Fruit fly (Drosophila melanogaster) whole organism, wandering third instar larva: Measurements from ENCODE around the gene Tsp33B.

Source experiments
- Abd-B ChIP-seq: fragments of >200 bp; optimal IDR thresholded peaks from 2 replicates; lab custom pipeline; 2017; ENCODE audit warnings: missing biosample characterization, missing genetic modification characterization
- CG32264 ChIP-seq: fragments of 200-800 bp; sonication (Bioruptor generic); optimal IDR thresholded peaks from 2 replicates; lab custom pipeline; 2016; ENCODE audit warnings: missing biosample characterization, missing genetic modification characterization
- CrebA ChIP-seq: fragments of 200-800 bp; sonication (Bioruptor generic); optimal IDR thresholded peaks from 2 replicates; lab custom pipeline; 2016; ENCODE audit warnings: missing biosample characterization, mild to moderate bottlenecking, missing genetic modification characterization, borderline replicate concordance
- Dfd ChIP-seq: fragments of >200 bp; optimal IDR thresholded peaks from 2 replicates; lab custom pipeline; 2017; ENCODE audit warnings: missing biosample characterization, missing genetic modification characterization
- Dif ChIP-seq: fragments of 200-275, 200-300 bp; sonication (Bioruptor generic); optimal IDR thresholded peaks from 2 replicates; lab custom pipeline; 2018; ENCODE audit warnings: missing biosample characterization, missing genetic modification characterization; ENCODE audit not compliant: partially characterized antibody
- GATAd ChIP-seq: sonication (Bioruptor generic); optimal IDR thresholded peaks from 2 replicates; lab custom pipeline; 2016; ENCODE audit warnings: missing biosample characterization, missing genetic modification characterization
- HLH106 ChIP-seq: fragments of 200-800 bp; optimal IDR thresholded peaks from 3 replicates; lab custom pipeline; 2019; ENCODE audit warnings: missing biosample characterization, mild to moderate bottlenecking, missing genetic modification characterization, moderate library complexity
- Hnf4 ChIP-seq: fragments of 200-800 bp; sonication (Bioruptor generic); optimal IDR thresholded peaks from 2 replicates; lab custom pipeline; 2016; ENCODE audit warnings: missing biosample characterization, mild to moderate bottlenecking, missing genetic modification characterization
- Hr78 ChIP-seq: fragments of >200 bp; optimal IDR thresholded peaks from 2 replicates; lab custom pipeline; 2017; ENCODE audit warnings: missing biosample characterization, missing genetic modification characterization
- Hr83 ChIP-seq: fragments of 200-300 bp; sonication (Bioruptor generic); optimal IDR thresholded peaks from 2 replicates; lab custom pipeline; 2016; ENCODE audit warnings: missing biosample characterization, mild to moderate bottlenecking, missing genetic modification characterization, moderate library complexity; ENCODE audit not compliant: poor library complexity, severe bottlenecking
- Myc ChIP-seq: fragments of >200 bp; optimal IDR thresholded peaks from 2 replicates; lab custom pipeline; 2017
- N ChIP-seq: fragments of >200 bp; optimal IDR thresholded peaks from 2 replicates; lab custom pipeline; 2018; ENCODE audit warnings: missing biosample characterization, missing external identifiers, missing genetic modification characterization
- OdsH ChIP-seq: fragments of 200-800 bp; sonication (Bioruptor generic); optimal IDR thresholded peaks from 2 replicates; lab custom pipeline; 2016; ENCODE audit warnings: missing biosample characterization, mild to moderate bottlenecking, missing genetic modification characterization
- Rel ChIP-seq, 2 experiments: fragments of 200-800 bp; sonication (Bioruptor generic) in 1 of 2; optimal IDR thresholded peaks; 2 replicates in 1 of 2; 3 replicates in 1 of 2; lab custom pipeline; 2016 to 2019; ENCODE audit warnings: mild to moderate bottlenecking in 2 of 2, missing biosample characterization in 2 of 2, missing genetic modification characterization in 2 of 2, moderate library complexity in 1 of 2
- Sp1 ChIP-seq: fragments of 200-800 bp; sonication (Bioruptor generic); optimal IDR thresholded peaks from 3 replicates; lab custom pipeline; 2019; ENCODE audit warnings: missing biosample characterization, mild to moderate bottlenecking, missing genetic modification characterization, moderate library complexity
- Vsx2 ChIP-seq: fragments of 200-300, 225-300 bp; sonication (Bioruptor generic); optimal IDR thresholded peaks from 2 replicates; lab custom pipeline; 2018; ENCODE audit warnings: missing biosample characterization, missing genetic modification characterization; ENCODE audit not compliant: partially characterized antibody
- brk ChIP-seq: fragments of 200-800 bp; sonication (Bioruptor generic); optimal IDR thresholded peaks from 2 replicates; lab custom pipeline; 2016; ENCODE audit warnings: missing biosample characterization, mild to moderate bottlenecking, missing genetic modification characterization
- dmrt93B ChIP-seq: fragments of 200-800 bp; sonication (Bioruptor generic); optimal IDR thresholded peaks from 2 replicates; lab custom pipeline; 2018; ENCODE audit warnings: missing biosample characterization, mild to moderate bottlenecking, missing genetic modification characterization
- foxo ChIP-seq, 2 experiments: fragments of 200-800 bp; sonication (Bioruptor generic); optimal IDR thresholded peaks; 2 replicates in 1 of 2; 3 replicates in 1 of 2; lab custom pipeline; 2016 to 2017; ENCODE audit warnings: missing biosample characterization in 2 of 2, missing genetic modification characterization in 2 of 2
- fru ChIP-seq: fragments of 200-800 bp; sonication (Bioruptor generic); optimal IDR thresholded peaks from 3 replicates; lab custom pipeline; 2016; ENCODE audit warnings: missing biosample characterization, mild to moderate bottlenecking, missing genetic modification characterization
- h ChIP-seq: fragments of 200-800 bp; sonication (Bioruptor generic); optimal IDR thresholded peaks from 3 replicates; lab custom pipeline; 2016; ENCODE audit warnings: missing biosample characterization, mild to moderate bottlenecking, missing genetic modification characterization
- pan ChIP-seq: fragments of >200 bp; optimal IDR thresholded peaks from 2 replicates; lab custom pipeline; 2017
- psq ChIP-seq: fragments of 200-800 bp; sonication (Bioruptor generic); optimal IDR thresholded peaks from 3 replicates; lab custom pipeline; 2017; ENCODE audit warnings: missing biosample characterization, mild to moderate bottlenecking, missing genetic modification characterization, moderate library complexity
- rgr ChIP-seq: fragments of 200-800 bp; sonication (Bioruptor generic); optimal IDR thresholded peaks from 3 replicates; lab custom pipeline; 2016; ENCODE audit warnings: missing biosample characterization, mild to moderate bottlenecking, missing genetic modification characterization
- sage ChIP-seq: fragments of 200-800 bp; sonication (Bioruptor generic); optimal IDR thresholded peaks from 2 replicates; lab custom pipeline; 2016; ENCODE audit warnings: missing biosample characterization, mild to moderate bottlenecking, missing genetic modification characterization
- tai ChIP-seq: sonication (Bioruptor generic); optimal IDR thresholded peaks from 2 replicates; lab custom pipeline; 2016; ENCODE audit warnings: missing biosample characterization, missing genetic modification characterization
- usp ChIP-seq: fragments of >200 bp; optimal IDR thresholded peaks from 2 replicates; lab custom pipeline; 2017; ENCODE audit warnings: missing biosample characterization, missing genetic modification characterization
- woc ChIP-seq: sonication (Bioruptor generic); optimal IDR thresholded peaks from 2 replicates; lab custom pipeline; 2016; ENCODE audit warnings: missing biosample characterization, mild to moderate bottlenecking, missing genetic modification characterization

Gene Tsp33B

DNA sequence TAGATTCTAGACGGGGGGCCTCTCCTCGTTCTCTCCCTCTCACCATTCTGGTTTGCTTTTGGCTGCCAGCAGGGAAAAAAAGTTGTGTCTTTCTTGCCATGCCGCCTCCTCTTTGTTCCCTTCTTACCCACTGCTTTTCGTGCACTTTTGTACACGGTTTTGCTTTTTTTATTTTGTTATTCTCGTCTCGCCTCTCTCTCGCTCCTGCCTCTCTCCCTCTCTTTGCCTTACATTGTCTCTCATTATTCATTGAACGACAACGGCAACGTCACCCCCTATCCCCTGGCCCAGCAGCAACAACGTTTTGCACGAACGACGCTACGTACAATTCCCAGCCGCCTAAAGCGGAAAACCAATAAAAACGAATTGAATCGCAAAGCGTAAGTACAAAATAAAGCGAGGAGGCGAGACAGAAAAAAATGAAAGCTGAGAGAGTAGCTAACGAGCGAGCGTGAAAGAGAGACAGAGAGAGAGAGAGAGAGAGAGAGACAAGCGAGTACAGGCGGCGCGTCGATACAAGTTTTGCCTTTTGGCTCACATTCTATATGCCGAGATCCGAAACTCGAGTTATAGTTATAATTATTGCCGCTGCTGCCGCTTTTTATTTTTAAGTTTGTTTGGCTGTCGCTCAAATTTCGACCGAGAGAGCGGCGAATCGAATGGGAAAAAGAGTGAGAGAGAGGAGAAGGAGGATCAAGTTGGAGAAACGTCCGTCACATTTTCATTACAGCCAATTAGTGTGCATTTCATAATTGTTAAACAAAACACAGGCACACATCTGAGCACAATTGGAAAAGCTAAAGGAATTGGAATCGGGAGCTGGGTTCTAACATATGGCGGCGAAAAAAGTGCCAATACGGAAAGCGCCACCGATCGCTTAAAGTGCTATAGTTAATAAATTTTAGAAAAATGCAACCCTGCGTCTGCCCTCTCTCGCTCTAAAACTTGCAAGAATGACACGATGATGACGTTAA lies 14.8 kb upstream of the Tsp33B start (continued):
- TF ChIP-seq woc (GFP tag; lab: Kevin White, UChicago) (peak; percentile 43), h (peak; percentile 68), HLH106 (tag; lab: Kevin White, UChicago) (peak; percentile 27), CG32264 (peak; percentile 78), sage (GFP tag; lab: Kevin White, UChicago) (peak; percentile 79), Hr78 (no peak), usp (GFP tag; lab: Kevin White, UChicago) (no peak)

dm6 chr2L:11806022-11806700 lies 14.0 kb upstream of the Tsp33B start:
- peak; percentile 27 for TF ChIP-seq N (GFP tag; lab: Kevin White, UChicago)
- TF ChIP-seq rgr (GFP tag; lab: Kevin White, UChicago) = peak; percentile 18
- TF ChIP-seq Myc (lab: Kevin White, UChicago) = no peak
- TF ChIP-seq CG32264 = no peak
- peak; percentile 1 for TF ChIP-seq Sp1
- peak; percentile 1 for TF ChIP-seq OdsH
- TF ChIP-seq Dif (GFP tag; lab: Kevin White, UChicago) = no peak
- TF ChIP-seq foxo (GFP tag; optimal IDR thresholded peaks at IDR 0.05; lab: Kevin White, UChicago) = peak in 1 of 2 experiments; percentile 9
- no peak for TF ChIP-seq pan (lab: Kevin White, UChicago)
- peak; percentile 30 for TF ChIP-seq Hr83 (GFP tag; lab: Kevin White, UChicago)
- TF ChIP-seq dmrt93B (GFP tag; lab: Kevin White, UChicago) = no peak
- TF ChIP-seq Abd-B (GFP tag; lab: Kevin White, UChicago) = no peak
- no peak for TF ChIP-seq brk (GFP tag; lab: Kevin White, UChicago)
- TF ChIP-seq sage (GFP tag; lab: Kevin White, UChicago) = no peak
- TF ChIP-seq h = no peak
- no peak for TF ChIP-seq fru (GFP tag; lab: Kevin White, UChicago)
- TF ChIP-seq woc (GFP tag; lab: Kevin White, UChicago) = peak; percentile 1
- TF ChIP-seq CrebA (GFP tag; lab: Kevin White, UChicago) = no peak
- TF ChIP-seq Hnf4 (GFP tag; lab: Kevin White, UChicago) = no peak
- TF ChIP-seq HLH106 (tag; lab: Kevin White, UChicago) = peak; percentile 33
- TF ChIP-seq GATAd (GFP tag; lab: Kevin White, UChicago) = no peak
- no peak for TF ChIP-seq tai (GFP tag; lab: Kevin White, UChicago)
- TF ChIP-seq Rel (GFP tag; optimal IDR thresholded peaks at IDR 0.05; lab: Kevin White, UChicago) = no peak
- TF ChIP-seq Rel (tag; optimal IDR thresholded peaks at IDR 0.05; lab: Kevin White, UChicago) = peak; percentile 42
- TF ChIP-seq, all 38 proteins: peak for 9

DNA sequence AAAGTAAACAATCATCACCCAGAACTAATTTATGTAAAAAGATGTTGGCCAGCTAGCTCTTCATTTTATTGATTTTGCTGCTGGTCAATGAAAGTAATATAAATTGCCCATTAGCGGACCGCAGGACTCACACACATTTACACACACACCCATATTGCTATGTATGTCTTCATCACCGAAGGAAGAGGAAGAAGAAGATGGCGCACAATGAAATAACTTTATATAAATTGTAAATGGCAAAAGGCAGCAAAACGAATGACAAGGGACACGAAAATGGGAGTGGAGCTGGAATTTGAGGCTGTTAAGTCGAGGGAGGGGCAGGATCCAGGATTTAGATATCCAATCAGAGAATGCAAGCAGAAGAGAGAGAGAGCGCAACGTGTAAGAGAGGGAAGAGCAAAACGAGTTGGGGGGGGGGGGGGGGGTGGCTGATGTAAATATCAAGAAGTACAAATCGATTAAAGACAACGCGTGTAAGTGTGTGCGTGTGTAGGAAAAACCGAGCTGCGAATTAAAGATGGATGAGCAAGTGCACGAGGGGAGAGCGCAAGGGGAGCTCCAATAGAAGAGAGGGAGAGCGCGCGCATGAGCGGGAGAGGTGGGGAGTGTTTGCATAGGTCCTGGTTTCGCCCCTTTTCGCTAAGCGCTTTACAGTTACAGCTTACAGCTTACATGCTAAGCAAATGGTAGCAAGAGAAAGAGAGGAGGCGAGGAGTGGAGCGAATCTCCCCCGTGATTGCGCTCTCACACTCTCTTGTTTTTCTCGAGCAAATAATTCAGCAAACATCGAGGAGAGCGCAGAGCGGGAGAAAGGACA lies 12.3 kb upstream of the Tsp33B start:
- peak; percentile 70 for TF ChIP-seq psq (GFP tag; lab: Kevin White, UChicago)
- no peak for TF ChIP-seq foxo (GFP tag; optimal IDR thresholded peaks at IDR 0.05; lab: Kevin White, UChicago)
- no peak for TF ChIP-seq Vsx2 (GFP tag; lab: Kevin White, UChicago)
- peak; percentile 16 for TF ChIP-seq Dfd (GFP tag; lab: Kevin White, UChicago)

dm6 chr2L:11797127-11797526 lies 5.0 kb upstream of the Tsp33B start:
- TF ChIP-seq HLH106 (tag; lab: Kevin White, UChicago) (no peak), Dfd (GFP tag; lab: Kevin White, UChicago) (peak; percentile 95)
